Worm (Caenorhabditis elegans): ENCODE data around the gene plx-1.

plx-1 gene

ce11 chrIV:949940-950592 is 9.3 kb upstream of the plx-1 start:
- TF ChIP-seq nhr-28 (tag; optimal IDR thresholded peaks at IDR 0.05) (peak; percentile 18), nhr-11 (tag; optimal IDR thresholded peaks at IDR 0.05) (no peak), mes-2 (tag; optimal IDR thresholded peaks at IDR 0.05; ENCODE audit: poor library complexity, severe bottlenecking) (no peak), unc-130 (GFP tag; optimal IDR thresholded peaks at IDR 0.05) (no peak), nhr-10 (tag; optimal IDR thresholded peaks at IDR 0.05) (no peak), aha-1 (tag) (peak; percentile 60), unc-62 (GFP tag; optimal IDR thresholded peaks at IDR 0.05 in 1 of 2) (peak in 1 of 2 experiments; percentile 56), unc-62 (tag; optimal IDR thresholded peaks at IDR 0.05) (no peak), Y48G9A.11 (GFP tag; IDR thresholded peaks at IDR 0.05) (no peak), lim-7 (GFP tag; IDR thresholded peaks at IDR 0.05) (no peak), sdz-12 (GFP tag; optimal IDR thresholded peaks at IDR 0.05) (no peak)

- no peak for TF ChIP-seq mep-1 (tag; optimal IDR thresholded peaks at IDR 0.05)
- no peak for TF ChIP-seq skn-1 (tag; optimal IDR thresholded peaks at IDR 0.05)
- no peak for TF ChIP-seq ztf-7 (tag; optimal IDR thresholded peaks at IDR 0.05)
- TF ChIP-seq ctbp-1 (GFP tag; IDR thresholded peaks at IDR 0.05), result 0 out of 2 replicates have a peak, but pooled peaks have one; percentile 22
- TF ChIP-seq unc-130 (GFP tag; optimal IDR thresholded peaks at IDR 0.05), result no peak
- no peak for TF ChIP-seq ces-1 (GFP tag; optimal IDR thresholded peaks at IDR 0.05)
Measured at ce11 chrIV:951569-951968, 7.8 kb upstream of the plx-1 start.

ce11 chrIV:953136-953535 is 6.2 kb upstream of the plx-1 start:
- TF ChIP-seq aha-1 (tag), result peak; percentile 90
- no peak for TF ChIP-seq hlh-11 (tag; optimal IDR thresholded peaks at IDR 0.05)
- no peak for TF ChIP-seq D1046.2 (GFP tag; IDR thresholded peaks at IDR 0.05)
- no peak for TF ChIP-seq snpc-1.2 (GFP tag; IDR thresholded peaks at IDR 0.05)
- no peak for TF ChIP-seq ceh-20 (GFP tag; IDR thresholded peaks at IDR 0.05)
- TF ChIP-seq hmg-1.1 (GFP tag; IDR thresholded peaks at IDR 0.05), result no peak
- no peak for TF ChIP-seq nhr-48 (tag; optimal IDR thresholded peaks at IDR 0.05)
- no peak for TF ChIP-seq ama-1 (optimal IDR thresholded peaks at IDR 0.05)

- TF ChIP-seq skn-1 (tag; optimal IDR thresholded peaks at IDR 0.05) (no peak), zip-2 (tag; optimal IDR thresholded peaks at IDR 0.05) (no peak), dve-1 (tag; optimal IDR thresholded peaks at IDR 0.05; ENCODE audit: insufficient read depth) (peak; percentile 85), ceh-82 (tag; optimal IDR thresholded peaks at IDR 0.05) (no peak), ceh-20 (GFP tag; IDR thresholded peaks at IDR 0.05) (no peak), saeg-2 (GFP tag; IDR thresholded peaks at IDR 0.05) (no peak), nhr-25 (tag; optimal IDR thresholded peaks at IDR 0.05; ENCODE audit: borderline replicate concordance, insufficient read depth) (peak; percentile 66), pqm-1 (tag; optimal IDR thresholded peaks at IDR 0.05) (peak; percentile 57), F10B5.3 (tag; optimal IDR thresholded peaks at IDR 0.05) (no peak), nhr-237 (tag; optimal IDR thresholded peaks at IDR 0.05) (no peak), nhr-10 (tag; optimal IDR thresholded peaks at IDR 0.05) (no peak), nhr-76 (tag; optimal IDR thresholded peaks at IDR 0.05) (no peak), egl-27 (tag; optimal IDR thresholded peaks at IDR 0.05) (no peak), ces-1 (GFP tag; optimal IDR thresholded peaks at IDR 0.05) (no peak), F44E2.7 (GFP tag; IDR thresholded peaks at IDR 0.05) (no peak), attf-4 (tag; optimal IDR thresholded peaks at IDR 0.05) (no peak), lin-38 (GFP tag; IDR thresholded peaks at IDR 0.05) (no peak; the same call in 1 of the 2 replicates), mep-1 (tag; optimal IDR thresholded peaks at IDR 0.05) (peak; percentile 79), lsy-2 (tag; optimal IDR thresholded peaks at IDR 0.05) (peak; percentile 35 to 77), ZK546.5 (tag; optimal IDR thresholded peaks at IDR 0.05) (no peak), rbr-2 (tag; optimal IDR thresholded peaks at IDR 0.05) (peak; percentile 44), fkh-10 (GFP tag; optimal IDR thresholded peaks at IDR 0.05) (no peak), cey-2 (tag; optimal IDR thresholded peaks at IDR 0.05; ENCODE audit: borderline replicate concordance, insufficient read depth) (no peak), zip-11 (GFP tag; IDR thresholded peaks at IDR 0.05) (no peak), ceh-32 (tag; optimal IDR thresholded peaks at IDR 0.05; ENCODE audit: poor library complexity) (no peak), mes-2 (tag; optimal IDR thresholded peaks at IDR 0.05; ENCODE audit: poor library complexity, severe bottlenecking) (peak; percentile 71), egl-43 (GFP tag; IDR thresholded peaks at IDR 0.05) (no peak), vab-7 (GFP tag; IDR thresholded peaks at IDR 0.05) (no peak), aly-2 (tag; optimal IDR thresholded peaks at IDR 0.05) (no peak)
Measured at ce11 chrIV:957820-958219, 1.5 kb upstream of the plx-1 start.

Measured in whole organism, L4 larva.